Comparison of ENCODE assay signal across 1 fruit fly cellular context in the genomic region with DNA sequence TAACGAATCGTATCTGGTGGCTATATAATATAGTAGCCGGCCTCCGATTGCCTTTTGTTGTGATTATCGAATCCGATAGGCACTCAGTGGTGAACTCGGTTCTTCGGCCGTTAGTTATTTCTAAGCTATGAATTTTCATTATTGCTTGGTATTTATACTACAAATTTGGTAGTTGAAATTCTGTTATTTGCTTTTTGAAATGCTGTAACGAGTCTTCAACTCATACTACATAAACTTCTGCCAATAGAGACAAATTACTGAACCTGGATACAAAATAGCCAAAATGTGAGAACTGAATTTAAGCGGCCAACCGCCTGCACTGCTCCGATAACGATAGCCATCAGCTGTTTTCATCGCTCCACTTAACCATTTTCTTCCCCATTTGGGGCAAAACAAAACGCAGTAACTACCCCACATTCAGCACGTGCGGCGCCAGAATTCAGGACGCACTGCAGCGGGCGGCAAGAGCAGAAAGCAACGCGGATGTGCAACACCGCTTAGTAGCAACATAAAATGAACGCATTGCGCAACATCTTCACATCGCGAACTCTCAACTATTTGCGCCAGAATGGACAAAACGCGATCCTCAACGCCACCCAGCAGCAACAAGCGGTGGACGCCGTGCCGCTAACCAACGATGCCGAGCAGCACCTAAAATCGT.
TF ChIP-seq lines count a peak whose summit lies in the region.

Gene CG11679, minus strand, starts transcription at position 65 of the 661 bp plus-strand sequence.
Gene CG8206, plus strand, starts transcription at position 341 of the 661 bp plus-strand sequence.

TF ChIP-seq in whole organism, embryonic, 481 proteins besides CTCF, POLR2A, EP300 and RAD21 (continued from another document):
- TF ChIP-seq MBD-R2 (GFP tag; IDR thresholded peaks at IDR 0.05; lab: Robert Waterston, UW) (peak; percentile 77), CG2116 (GFP tag; optimal IDR thresholded peaks at IDR 0.05; lab: Kevin White, UChicago) (peak; percentile 82), shn (GFP tag; optimal IDR thresholded peaks at IDR 0.05; lab: Kevin White, UChicago) (peak; percentile 52), MESR4 (GFP tag; optimal IDR thresholded peaks at IDR 0.05; lab: Kevin White, UChicago) (peak; percentile 76), CG17912 (GFP tag; optimal IDR thresholded peaks at IDR 0.05; lab: Kevin White, UChicago) (peak; percentile 9), CG10321 (GFP tag; IDR thresholded peaks at IDR 0.05; lab: Robert Waterston, UW) (no peak), sob (GFP tag; IDR thresholded peaks at IDR 0.05; lab: Robert Waterston, UW) (peak; percentile 24; the same call in 1 of the 2 replicates), bcd (GFP tag; optimal IDR thresholded peaks at IDR 0.05; lab: Kevin White, UChicago) (peak; percentile 33), pnt (GFP tag; optimal IDR thresholded peaks at IDR 0.05; lab: Kevin White, UChicago) (peak; percentile 44), CG10147 (GFP tag; optimal IDR thresholded peaks at IDR 0.05; lab: Kevin White, UChicago) (peak; percentile 13), zen (tag; optimal IDR thresholded peaks at IDR 0.05; lab: Kevin White, UChicago) (no peak), lmd (GFP tag; IDR thresholded peaks at IDR 0.05; lab: Robert Waterston, UW) (peak; percentile 33; the same call in 1 of the 2 replicates), bab2 (GFP tag; optimal IDR thresholded peaks at IDR 0.05; lab: Kevin White, UChicago) (peak; percentile 21), chn (GFP tag; optimal IDR thresholded peaks at IDR 0.05; lab: Kevin White, UChicago) (no peak), PHDP (tag; optimal IDR thresholded peaks at IDR 0.05; lab: Kevin White, UChicago) (peak; percentile 13), tna (GFP tag; IDR thresholded peaks at IDR 0.05; lab: Robert Waterston, UW; ENCODE audit: partially characterized antibody) (no peak), pum (GFP tag; optimal IDR thresholded peaks at IDR 0.05; lab: Kevin White, UChicago) (peak; percentile 54), CG12942 (GFP tag; optimal IDR thresholded peaks at IDR 0.05; lab: Kevin White, UChicago) (peak; percentile 18), CG17385 (GFP tag; optimal IDR thresholded peaks at IDR 0.05; lab: Kevin White, UChicago) (peak; percentile 3), Oaz (GFP tag; IDR thresholded peaks at IDR 0.05; lab: Robert Waterston, UW) (no peak), CG14014 (GFP tag; IDR thresholded peaks at IDR 0.05; lab: Robert Waterston, UW) (peak; percentile 26; the same call in 1 of the 2 replicates), luna (GFP tag; optimal IDR thresholded peaks at IDR 0.05; lab: Kevin White, UChicago) (no peak), crp (GFP tag; optimal IDR thresholded peaks at IDR 0.05; lab: Kevin White, UChicago) (peak in 1 of 2 experiments; percentile 86), CG8478 (optimal IDR thresholded peaks at IDR 0.05; lab: Kevin White, UChicago) (no peak), CG3838 (GFP tag; optimal IDR thresholded peaks at IDR 0.05; lab: Kevin White, UChicago) (no peak), Dll (GFP tag; IDR thresholded peaks at IDR 0.05; lab: Robert Waterston, UW; ENCODE audit: partially characterized antibody) (peak; percentile 66), chinmo (GFP tag; IDR thresholded peaks at IDR 0.05; lab: Robert Waterston, UW; ENCODE audit: partially characterized antibody) (0 out of 4 replicates have a peak, but pooled peaks have one; percentile 44), sens (GFP tag; lab: Kevin White, UChicago) (peak; percentile 78), CG12659 (GFP tag; optimal IDR thresholded peaks at IDR 0.05; lab: Kevin White, UChicago) (peak; percentile 2), Pdp1 (GFP tag; optimal IDR thresholded peaks at IDR 0.05; lab: Kevin White, UChicago) (peak; percentile 38 to 62), lilli (GFP tag; optimal IDR thresholded peaks at IDR 0.05; lab: Kevin White, UChicago) (peak; percentile 60), Trl (optimal IDR thresholded peaks at IDR 0.05; lab: Kevin White, UChicago) (no peak), Trl (GFP tag; optimal IDR thresholded peaks at IDR 0.05; lab: Kevin White, UChicago) (peak; percentile 23), CG12391 (tag; optimal IDR thresholded peaks at IDR 0.05; lab: Kevin White, UChicago) (peak; percentile 44), tx (GFP tag; optimal IDR thresholded peaks at IDR 0.05; lab: Kevin White, UChicago) (peak; percentile 41), CG18262 (tag; optimal IDR thresholded peaks at IDR 0.05; lab: Kevin White, UChicago) (peak; percentile 29), tll (GFP tag; optimal IDR thresholded peaks at IDR 0.05; lab: Kevin White, UChicago) (peak in 1 of 2 experiments; percentile 36), YL-1 (GFP tag; optimal IDR thresholded peaks at IDR 0.05; lab: Kevin White, UChicago) (peak; percentile 42), CG15479 (GFP tag; optimal IDR thresholded peaks at IDR 0.05; lab: Kevin White, UChicago) (peak; percentile 47), CG15514 (GFP tag; optimal IDR thresholded peaks at IDR 0.05; lab: Kevin White, UChicago) (peak; percentile 90), lola (GFP tag; optimal IDR thresholded peaks at IDR 0.05; lab: Kevin White, UChicago) (peak in 1 of 3 experiments; percentile 27), CG13296 (GFP tag; optimal IDR thresholded peaks at IDR 0.05; lab: Kevin White, UChicago) (peak; percentile 31), CG17361 (GFP tag; IDR thresholded peaks at IDR 0.05; lab: Robert Waterston, UW) (peak; percentile 49; the same call in 2 of the 3 replicates), CG13894 (tag; optimal IDR thresholded peaks at IDR 0.05; lab: Kevin White, UChicago) (peak; percentile 6), Sox102F (GFP tag; optimal IDR thresholded peaks at IDR 0.05; lab: Kevin White, UChicago) (no peak), Sry-δ (GFP tag; optimal IDR thresholded peaks at IDR 0.05; lab: Kevin White, UChicago) (peak; percentile 75), Abd-B (GFP tag; optimal IDR thresholded peaks at IDR 0.05; lab: Kevin White, UChicago) (peak; percentile 37), Scr (GFP tag; IDR thresholded peaks at IDR 0.05; lab: Robert Waterston, UW; ENCODE audit: partially characterized antibody) (peak; percentile 54), ro (GFP tag; IDR thresholded peaks at IDR 0.05; lab: Robert Waterston, UW) (no peak), Xrp1 (GFP tag; IDR thresholded peaks at IDR 0.05; lab: Robert Waterston, UW) (peak; percentile 41; the same call in 1 of the 2 replicates), scrt (GFP tag; optimal IDR thresholded peaks at IDR 0.05; lab: Kevin White, UChicago) (peak; percentile 27), psq (GFP tag; optimal IDR thresholded peaks at IDR 0.05; lab: Kevin White, UChicago) (no peak), HLH54F (GFP tag; optimal IDR thresholded peaks at IDR 0.05; lab: Kevin White, UChicago) (peak; percentile 39), CG2129 (GFP tag; IDR thresholded peaks at IDR 0.05; lab: Robert Waterston, UW; ENCODE audit: partially characterized antibody) (no peak), Fer1 (GFP tag; optimal IDR thresholded peaks at IDR 0.05; lab: Kevin White, UChicago) (peak; percentile 36), CG4404 (GFP tag; IDR thresholded peaks at IDR 0.05; lab: Robert Waterston, UW) (peak; percentile 27; the same call in 1 of the 2 replicates), Xbp1 (GFP tag; optimal IDR thresholded peaks at IDR 0.05; lab: Kevin White, UChicago) (peak; percentile 48), CG34422 (GFP tag; IDR thresholded peaks at IDR 0.05; lab: Robert Waterston, UW) (peak; percentile 55; the same call in 1 of the 3 replicates), repo (GFP tag; optimal IDR thresholded peaks at IDR 0.05; lab: Kevin White, UChicago) (no peak), CG10543 (GFP tag; optimal IDR thresholded peaks at IDR 0.05; lab: Kevin White, UChicago) (peak; percentile 34), Sry-β (GFP tag; optimal IDR thresholded peaks at IDR 0.05; lab: Kevin White, UChicago) (peak; percentile 96), CG30020 (tag; optimal IDR thresholded peaks at IDR 0.05; lab: Kevin White, UChicago) (peak; percentile 31), Ets97D (GFP tag; optimal IDR thresholded peaks at IDR 0.05; lab: Kevin White, UChicago) (peak; percentile 22), CG15011 (GFP tag; optimal IDR thresholded peaks at IDR 0.05; lab: Kevin White, UChicago) (no peak), CG13424 (tag; optimal IDR thresholded peaks at IDR 0.05; lab: Kevin White, UChicago) (peak; percentile 56), sug (tag; optimal IDR thresholded peaks at IDR 0.05; lab: Kevin White, UChicago) (peak; percentile 71), CG3281 (GFP tag; optimal IDR thresholded peaks at IDR 0.05; lab: Kevin White, UChicago) (peak; percentile 15), CG14441 (GFP tag; IDR thresholded peaks at IDR 0.05; lab: Robert Waterston, UW) (peak; percentile 45; the same call in 1 of the 2 replicates), grau (tag; optimal IDR thresholded peaks at IDR 0.05; lab: Kevin White, UChicago) (peak; percentile 55), CG2120 (GFP tag; optimal IDR thresholded peaks at IDR 0.05; lab: Kevin White, UChicago) (peak; percentile 66), CG13287 (GFP tag; IDR thresholded peaks at IDR 0.05; lab: Robert Waterston, UW; ENCODE audit: partially characterized antibody) (peak; percentile 45), CG9609 (GFP tag; optimal IDR thresholded peaks at IDR 0.05; lab: Kevin White, UChicago) (peak; percentile 37), pho (GFP tag; optimal IDR thresholded peaks at IDR 0.05; lab: Kevin White, UChicago) (peak; percentile 18), Gug (GFP tag; IDR thresholded peaks at IDR 0.05; lab: Robert Waterston, UW) (peak; percentile 26; the same call in 1 of the 4 replicates), Meics (GFP tag; optimal IDR thresholded peaks at IDR 0.05; lab: Kevin White, UChicago) (peak; percentile 43), CG7839 (tag; optimal IDR thresholded peaks at IDR 0.05; lab: Kevin White, UChicago) (peak; percentile 49), prd (optimal IDR thresholded peaks at IDR 0.05; lab: Kevin White, UChicago) (no peak), prd (GFP tag; IDR thresholded peaks at IDR 0.05; lab: Robert Waterston, UW) (peak; percentile 47; the same call in 1 of the 3 replicates), CG12236 (GFP tag; optimal IDR thresholded peaks at IDR 0.05; lab: Kevin White, UChicago) (no peak), Myb (GFP tag; optimal IDR thresholded peaks at IDR 0.05; lab: Kevin White, UChicago) (peak; percentile 83), btn (GFP tag; optimal IDR thresholded peaks at IDR 0.05; lab: Kevin White, UChicago) (no peak), Chrac-16 (GFP tag; optimal IDR thresholded peaks at IDR 0.05; lab: Kevin White, UChicago) (peak; percentile 24), Ptx1 (GFP tag; IDR thresholded peaks at IDR 0.05; lab: Robert Waterston, UW) (peak; percentile 40; the same call in 1 of the 2 replicates), Eip74EF (GFP tag; optimal IDR thresholded peaks at IDR 0.05; lab: Kevin White, UChicago) (no peak), CG1792 (GFP tag; optimal IDR thresholded peaks at IDR 0.05; lab: Kevin White, UChicago) (no peak), CG3847 (GFP tag; IDR thresholded peaks at IDR 0.05; lab: Robert Waterston, UW) (0 out of 2 replicates have a peak, but pooled peaks have one; percentile 24), Max (GFP tag; optimal IDR thresholded peaks at IDR 0.05; lab: Kevin White, UChicago) (peak; percentile 24), run (tag; optimal IDR thresholded peaks at IDR 0.05; lab: Kevin White, UChicago) (no peak), B-H2 (GFP tag; optimal IDR thresholded peaks at IDR 0.05; lab: Kevin White, UChicago) (peak; percentile 1), CG1603 (tag; optimal IDR thresholded peaks at IDR 0.05; lab: Kevin White, UChicago) (peak; percentile 62), Hr78 (GFP tag; optimal IDR thresholded peaks at IDR 0.05; lab: Kevin White, UChicago) (no peak), bbx (GFP tag; IDR thresholded peaks at IDR 0.05; lab: Robert Waterston, UW; ENCODE audit: partially characterized antibody) (peak; percentile 32; the same call in 1 of the 2 replicates), ranshi (GFP tag; IDR thresholded peaks at IDR 0.05; lab: Robert Waterston, UW) (peak; percentile 39; the same call in 1 of the 2 replicates), CG4617 (GFP tag; optimal IDR thresholded peaks at IDR 0.05; lab: Kevin White, UChicago; ENCODE audit: borderline replicate concordance) (peak; percentile 5), CG18619 (GFP tag; optimal IDR thresholded peaks at IDR 0.05; lab: Kevin White, UChicago) (peak; percentile 9), Aef1 (GFP tag; IDR thresholded peaks at IDR 0.05; lab: Robert Waterston, UW) (peak; percentile 26; the same call in 1 of the 3 replicates), Dip3 (GFP tag; optimal IDR thresholded peaks at IDR 0.05; lab: Kevin White, UChicago) (peak; percentile 38), Bgb (GFP tag; IDR thresholded peaks at IDR 0.05; lab: Robert Waterston, UW; ENCODE audit: partially characterized antibody) (peak; percentile 34; the same call in 1 of the 2 replicates), Atf-2 (GFP tag; optimal IDR thresholded peaks at IDR 0.05; lab: Kevin White, UChicago) (peak; percentile 31), klu (GFP tag; IDR thresholded peaks at IDR 0.05; lab: Robert Waterston, UW) (peak; percentile 19; the same call in 1 of the 2 replicates), CG16813 (GFP tag; IDR thresholded peaks at IDR 0.05; lab: Robert Waterston, UW; ENCODE audit: partially characterized antibody) (peak; percentile 39; the same call in 2 of the 3 replicates), chif (GFP tag; optimal IDR thresholded peaks at IDR 0.05; lab: Kevin White, UChicago) (no peak), ind (GFP tag; optimal IDR thresholded peaks at IDR 0.05; lab: Kevin White, UChicago) (peak; percentile 30), CG30403 (GFP tag; optimal IDR thresholded peaks at IDR 0.05; lab: Kevin White, UChicago) (peak; percentile 53), insv (GFP tag; optimal IDR thresholded peaks at IDR 0.05; lab: Kevin White, UChicago) (peak in 1 of 2 experiments; percentile 33), onecut (GFP tag; IDR thresholded peaks at IDR 0.05; lab: Robert Waterston, UW) (no peak), Spps (tag; optimal IDR thresholded peaks at IDR 0.05; lab: Kevin White, UChicago) (no peak), CG6765 (GFP tag; optimal IDR thresholded peaks at IDR 0.05; lab: Kevin White, UChicago) (no peak), CG9215 (GFP tag; IDR thresholded peaks at IDR 0.05; lab: Robert Waterston, UW) (peak; percentile 56), cwo (GFP tag; optimal IDR thresholded peaks at IDR 0.05; lab: Kevin White, UChicago) (peak; percentile 25)
